Fruit fly (Drosophila melanogaster): ENCODE results near the gene H.

DNA sequence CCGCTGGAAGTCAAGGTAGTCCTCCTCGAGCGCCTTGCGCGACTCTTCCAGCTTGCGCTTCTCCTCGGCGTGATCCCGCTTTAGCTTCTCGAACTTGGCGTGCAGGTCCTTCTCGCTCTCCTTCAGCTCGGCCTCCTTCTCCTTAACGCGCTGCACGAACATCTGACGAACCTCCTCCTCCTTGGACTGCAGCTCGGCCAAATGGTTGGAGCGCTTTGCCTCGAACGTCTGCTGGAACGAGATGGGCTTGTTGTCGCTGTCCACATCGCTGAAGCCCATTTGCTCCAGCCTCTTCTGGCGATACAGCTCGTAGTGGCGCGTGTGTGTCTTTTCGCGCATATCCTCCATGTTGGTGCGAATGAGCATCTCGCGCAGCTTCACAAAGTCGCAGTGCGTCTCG, 35.3 kb upstream of the H start:
- TF ChIP-seq fd96Ca (GFP tag; IDR thresholded peaks at IDR 0.05) (no peak), EcR (GFP tag; optimal IDR thresholded peaks at IDR 0.05) (no peak), CG12605 (GFP tag; IDR thresholded peaks at IDR 0.05) (no peak), D1 (tag; optimal IDR thresholded peaks at IDR 0.05) (no peak), Pif1B (GFP tag; optimal IDR thresholded peaks at IDR 0.05) (no peak), Snoo (tag; optimal IDR thresholded peaks at IDR 0.05) (no peak), CG4496 (GFP tag; IDR thresholded peaks at IDR 0.05) (no peak), rn (GFP tag; IDR thresholded peaks at IDR 0.05) (no peak), CG8159 (tag; optimal IDR thresholded peaks at IDR 0.05) (no peak), CG32121 (GFP tag; IDR thresholded peaks at IDR 0.05) (no peak)

Data from whole organism, pupa.